Fruit fly (Drosophila melanogaster) whole organism, embryonic: ENCODE results near the gene CG42269.
A peak's percentile ranks its signal among the peaks of the same experiment; 100 is the strongest.

Experiments
- Adf1 ChIP-seq: fragments of 200-800 bp; sonication (Bioruptor generic); IDR thresholded peaks from 2 replicates; pipeline ENCODE4 v1.3.6; 2022; ENCODE audit warnings: missing biosample characterization, missing genetic modification characterization
- Atf6 ChIP-seq: fragments of 200-800 bp; sonication (Bioruptor generic); IDR thresholded peaks from 2 replicates; pipeline ENCODE4 v1.3.6; 2022; ENCODE audit warnings: missing biosample characterization, missing genetic modification characterization
- Bgb ChIP-seq: fragments of 200-800 bp; sonication (Bioruptor generic); IDR thresholded peaks from 2 replicates; pipeline ENCODE4 v1.3.6; 2022; ENCODE audit warnings: missing biosample characterization, missing genetic modification characterization; ENCODE audit not compliant: partially characterized antibody
- BtbVII ChIP-seq: fragments of 200-800 bp; sonication (Bioruptor generic); optimal IDR thresholded peaks from 3 replicates; lab custom pipeline; 2017; ENCODE audit warnings: missing biosample characterization, mild to moderate bottlenecking, missing genetic modification characterization
- CG10431 ChIP-seq: fragments of 200-800 bp; sonication (Bioruptor generic); optimal IDR thresholded peaks from 3 replicates; lab custom pipeline; 2018; ENCODE audit warnings: missing biosample characterization, mild to moderate bottlenecking, missing genetic modification characterization
- CG11504 ChIP-seq: fragments of 200-800 bp; sonication (Bioruptor generic); optimal IDR thresholded peaks from 3 replicates; lab custom pipeline; 2019; ENCODE audit warnings: missing biosample characterization, mild to moderate bottlenecking, missing genetic modification characterization, moderate library complexity
- CG1233 ChIP-seq: fragments of 200-800 bp; sonication (Bioruptor generic); optimal IDR thresholded peaks from 4 replicates; lab custom pipeline; 2018; ENCODE audit warnings: missing biosample characterization, mild to moderate bottlenecking, missing genetic modification characterization
- CG15269 ChIP-seq: fragments of 200-800 bp; sonication (Bioruptor generic); optimal IDR thresholded peaks from 2 replicates; lab custom pipeline; 2018; ENCODE audit warnings: missing biosample characterization, mild to moderate bottlenecking, missing genetic modification characterization, moderate library complexity
- CG18599 ChIP-seq: fragments of 200-800 bp; sonication (Bioruptor generic); optimal IDR thresholded peaks from 3 replicates; lab custom pipeline; 2017; ENCODE audit warnings: missing biosample characterization, missing genetic modification characterization, mild to moderate bottlenecking, moderate library complexity, missing genetic modification reagents
- CG18619 ChIP-seq: fragments of 200-800 bp; sonication (Bioruptor generic); optimal IDR thresholded peaks from 3 replicates; lab custom pipeline; 2017; ENCODE audit warnings: missing biosample characterization, mild to moderate bottlenecking, missing genetic modification characterization
- CG2202 ChIP-seq: fragments of 200-800 bp; sonication (Bioruptor generic); optimal IDR thresholded peaks from 2 replicates; lab custom pipeline; 2018; ENCODE audit warnings: missing biosample characterization, mild to moderate bottlenecking, missing genetic modification characterization
- CG30020 ChIP-seq: fragments of 200-800 bp; optimal IDR thresholded peaks from 2 replicates; lab custom pipeline; 2019; ENCODE audit warnings: missing biosample characterization, mild to moderate bottlenecking, missing genetic modification characterization, moderate library complexity
- CG30403 ChIP-seq: fragments of 200-800 bp; sonication (Bioruptor generic); optimal IDR thresholded peaks from 3 replicates; lab custom pipeline; 2016; ENCODE audit warnings: missing biosample characterization, missing genetic modification characterization
- CG31441 ChIP-seq: fragments of 200-800 bp; sonication (Bioruptor generic); IDR thresholded peaks from 2 replicates; pipeline ENCODE4 v1.3.6; 2022; ENCODE audit warnings: missing biosample characterization, missing genetic modification characterization
- CG3838 ChIP-seq: fragments of 200-800 bp; sonication (Bioruptor generic); optimal IDR thresholded peaks from 3 replicates; lab custom pipeline; 2016; ENCODE audit warnings: missing biosample characterization, missing genetic modification characterization
- CG43689 ChIP-seq: fragments of 200-800 bp; sonication (Bioruptor generic); IDR thresholded peaks from 2 replicates; pipeline ENCODE4 v1.3.6; 2022; ENCODE audit warnings: missing biosample characterization, missing genetic modification characterization
- CG4424 ChIP-seq: fragments of 200-800 bp; sonication (Bioruptor generic); optimal IDR thresholded peaks from 3 replicates; lab custom pipeline; 2016; ENCODE audit warnings: missing biosample characterization, missing genetic modification characterization
- CG4730 ChIP-seq: fragments of 200-800 bp; sonication (Bioruptor generic); IDR thresholded peaks from 2 replicates; pipeline ENCODE4 v1.3.6; 2022; ENCODE audit warnings: missing biosample characterization, missing genetic modification characterization
- CG4854 ChIP-seq: fragments of 200-800 bp; sonication (Bioruptor generic); optimal IDR thresholded peaks from 2 replicates; lab custom pipeline; 2016; ENCODE audit warnings: missing biosample characterization, missing genetic modification characterization, inconsistent platforms
- CG7357 ChIP-seq: fragments of 200-800 bp; sonication (Bioruptor generic); IDR thresholded peaks from 3 replicates; pipeline ENCODE4 v1.3.6; 2022; ENCODE audit warnings: missing biosample characterization, missing genetic modification characterization
- CG7372 ChIP-seq: fragments of 200-800 bp; sonication (Bioruptor generic); IDR thresholded peaks from 2 replicates; pipeline ENCODE4 v1.3.6; 2022; ENCODE audit warnings: missing biosample characterization, missing genetic modification characterization
- CG7556 ChIP-seq: fragments of 200-800 bp; sonication (Bioruptor generic); optimal IDR thresholded peaks from 2 replicates; lab custom pipeline; 2017; ENCODE audit warnings: missing biosample characterization, mild to moderate bottlenecking, missing genetic modification characterization
- CG9727 ChIP-seq: fragments of 200-800 bp; sonication (Bioruptor generic); optimal IDR thresholded peaks from 3 replicates; lab custom pipeline; 2017; ENCODE audit warnings: missing biosample characterization, mild to moderate bottlenecking, missing genetic modification characterization
- CTCF ChIP-seq: fragments of 200-800 bp; sonication (Bioruptor generic); optimal IDR thresholded peaks from 2 replicates; lab custom pipeline; 2017; ENCODE audit warnings: missing biosample characterization, mild to moderate bottlenecking, missing genetic modification characterization, moderate library complexity
- Hmr ChIP-seq: fragments of 200-800 bp; sonication (Bioruptor generic); optimal IDR thresholded peaks from 3 replicates; lab custom pipeline; 2017; ENCODE audit warnings: mild to moderate bottlenecking, missing biosample characterization, missing genetic modification reagents, missing genetic modification characterization
- MBD-R2 ChIP-seq: fragments of 200-800 bp; sonication (Bioruptor generic); IDR thresholded peaks from 2 replicates; pipeline ENCODE4 v1.3.6; 2022; ENCODE audit warnings: missing biosample characterization, missing genetic modification characterization
- Mad ChIP-seq: fragments of 200-800 bp; sonication (Bioruptor generic); optimal IDR thresholded peaks from 2 replicates; lab custom pipeline; 2016; ENCODE audit warnings: missing biosample characterization, missing genetic modification characterization
- Nf-YA ChIP-seq: fragments of 200-800 bp; sonication (Bioruptor generic); IDR thresholded peaks from 2 replicates; pipeline ENCODE4 v1.3.6; 2022; ENCODE audit warnings: missing biosample characterization, missing genetic modification characterization
- Poxn ChIP-seq: fragments of 200-800 bp; sonication (Bioruptor generic); IDR thresholded peaks from 2 replicates; pipeline ENCODE4 v1.3.6; 2022; ENCODE audit warnings: missing biosample characterization, missing genetic modification characterization
- Sin3A ChIP-seq: fragments of >200 bp; optimal IDR thresholded peaks from 2 replicates; lab custom pipeline; 2018
- Sry-δ ChIP-seq: fragments of 200-800 bp; sonication (Bioruptor generic); optimal IDR thresholded peaks from 2 replicates; lab custom pipeline; 2016; ENCODE audit warnings: missing biosample characterization, missing genetic modification characterization
- TFAM ChIP-seq: fragments of 200-800 bp; sonication (Bioruptor generic); optimal IDR thresholded peaks from 2 replicates; lab custom pipeline; 2017; ENCODE audit warnings: missing biosample characterization, missing genetic modification characterization, inconsistent platforms
- Tbp ChIP-seq: fragments of >200 bp; optimal IDR thresholded peaks from 2 replicates; lab custom pipeline; 2018; ENCODE audit warnings: missing biosample characterization, missing genetic modification characterization
- Trl ChIP-seq, 3 experiments: fragments of >200 bp in 2 of 3; fragments of 200-800 bp in 1 of 3; sonication (Bioruptor generic) in 1 of 3; optimal IDR thresholded peaks; 2 replicates in 1 of 3; 3 replicates in 2 of 3; lab custom pipeline; 2016 to 2017; ENCODE audit warnings: missing biosample characterization in 1 of 3, missing genetic modification characterization in 1 of 3
- ara ChIP-seq: fragments of 200-800 bp; sonication (Bioruptor generic); IDR thresholded peaks from 2 replicates; pipeline ENCODE4 v1.3.6; 2022; ENCODE audit warnings: missing biosample characterization, missing genetic modification characterization
- cas ChIP-seq: fragments of 200-800 bp; sonication (Bioruptor generic); IDR thresholded peaks from 2 replicates; pipeline ENCODE4 v1.3.6; 2022; ENCODE audit warnings: missing biosample characterization, missing genetic modification characterization
- cato ChIP-seq: fragments of 200-800 bp; sonication (Bioruptor generic); optimal IDR thresholded peaks from 2 replicates; lab custom pipeline; 2016; ENCODE audit warnings: missing biosample characterization, missing genetic modification characterization, borderline replicate concordance
- caup ChIP-seq: fragments of 200-800 bp; sonication (Bioruptor generic); optimal IDR thresholded peaks from 3 replicates; lab custom pipeline; 2017; ENCODE audit warnings: missing biosample characterization, mild to moderate bottlenecking, missing genetic modification characterization, moderate library complexity; ENCODE audit not compliant: severe bottlenecking
- danr ChIP-seq: fragments of 200-800 bp; sonication (Bioruptor generic); IDR thresholded peaks from 2 replicates; pipeline ENCODE4 v1.3.6; 2022; ENCODE audit warnings: missing biosample characterization, missing genetic modification characterization
- emc ChIP-seq: fragments of 200-800 bp; sonication (Bioruptor generic); optimal IDR thresholded peaks from 2 replicates; lab custom pipeline; 2016; ENCODE audit warnings: missing biosample characterization, missing genetic modification characterization
- ems ChIP-seq: fragments of 200-800 bp; sonication (Bioruptor generic); optimal IDR thresholded peaks from 3 replicates; lab custom pipeline; 2016; ENCODE audit warnings: missing biosample characterization, missing genetic modification characterization
- eve ChIP-seq, 2 experiments: fragments of >200 bp; optimal IDR thresholded peaks; 2 replicates each; lab custom pipeline; 2017; ENCODE audit warnings: missing biosample characterization in 2 of 2, missing genetic modification characterization in 2 of 2
- gcm ChIP-seq: fragments of 200-800 bp; sonication (Bioruptor generic); optimal IDR thresholded peaks from 2 replicates; lab custom pipeline; 2019; ENCODE audit warnings: missing biosample characterization, mild to moderate bottlenecking, missing genetic modification characterization, moderate library complexity
- inv ChIP-seq: fragments of 200-800 bp; sonication (Bioruptor generic); IDR thresholded peaks from 2 replicates; pipeline ENCODE4 v1.3.6; 2022; ENCODE audit warnings: missing biosample characterization, missing genetic modification characterization; ENCODE audit not compliant: partially characterized antibody
- nau ChIP-seq: fragments of 200-800 bp; sonication (Bioruptor generic); optimal IDR thresholded peaks from 3 replicates; lab custom pipeline; 2017; ENCODE audit warnings: missing biosample characterization, mild to moderate bottlenecking, missing genetic modification characterization, missing genetic modification reagents
- peb ChIP-seq: fragments of 200-800 bp; sonication (Bioruptor generic); IDR thresholded peaks from 2 replicates; pipeline ENCODE4 v1.3.6; 2022; ENCODE audit warnings: missing biosample characterization, missing genetic modification characterization
- pfk ChIP-seq: fragments of 200-800 bp; sonication (Bioruptor generic); optimal IDR thresholded peaks from 2 replicates; lab custom pipeline; 2018; ENCODE audit warnings: missing biosample characterization, mild to moderate bottlenecking, missing genetic modification characterization, moderate library complexity
- scrt ChIP-seq: fragments of 200-800 bp; sonication (Bioruptor generic); optimal IDR thresholded peaks from 2 replicates; lab custom pipeline; 2018; ENCODE audit warnings: missing biosample characterization, mild to moderate bottlenecking, missing genetic modification characterization, moderate library complexity
- sisA ChIP-seq: fragments of 200-800 bp; sonication (Bioruptor generic); IDR thresholded peaks from 2 replicates; pipeline ENCODE4 v1.3.6; 2022; ENCODE audit warnings: missing biosample characterization, missing genetic modification characterization
- tgo ChIP-seq: fragments of 200-800 bp; sonication (Bioruptor generic); IDR thresholded peaks from 3 replicates; pipeline ENCODE4 v1.3.6; 2022; ENCODE audit warnings: missing biosample characterization, missing genetic modification characterization

Gene CG42269

dm6 chr3L:6071454-6072189 lies 5.5 kb downstream of the CG42269 start, which contains the start of gene CG6602 (continued):
- TF ChIP-seq BtbVII (GFP tag; lab: Kevin White, UChicago), result peak; percentile 65
- TF ChIP-seq inv (GFP tag; lab: Robert Waterston, UW), result no peak
- peak; percentile 76 for TF ChIP-seq CG11504 (tag; lab: Kevin White, UChicago)
- peak; percentile 89 for TF ChIP-seq caup
- peak; percentile 67 for TF ChIP-seq scrt (GFP tag; lab: Kevin White, UChicago)
- TF ChIP-seq cas (GFP tag; lab: Robert Waterston, UW), result peak; percentile 69
- no peak; the same call in 1 of the 2 replicates for TF ChIP-seq peb (GFP tag; lab: Robert Waterston, UW)
- TF ChIP-seq Atf6, result peak; percentile 17; the same call in 1 of the 2 replicates
- no peak for TF ChIP-seq CG3838 (GFP tag; lab: Kevin White, UChicago)
- 0 out of 3 replicates have a peak, but pooled peaks have one; percentile 43 for TF ChIP-seq CG7357
- TF ChIP-seq CG9727 (GFP tag; lab: Kevin White, UChicago), result peak; percentile 54
- TF ChIP-seq Tbp, result no peak
- TF ChIP-seq MBD-R2, result peak; percentile 43; the same call in 1 of the 2 replicates
- peak; percentile 44 for TF ChIP-seq pfk (GFP tag; lab: Kevin White, UChicago)
- peak; percentile 30 for TF ChIP-seq cato
- TF ChIP-seq Mad, result peak; percentile 53
- TF ChIP-seq tgo (GFP tag; lab: Robert Waterston, UW), result peak; percentile 77
- TF ChIP-seq emc (GFP tag; lab: Kevin White, UChicago), result peak; percentile 62
- peak; percentile 23 for TF ChIP-seq CG2202 (tag; lab: Kevin White, UChicago)
- TF ChIP-seq CG4854 (GFP tag; lab: Kevin White, UChicago), result peak; percentile 35
- TF ChIP-seq nau (GFP tag; lab: Kevin White, UChicago), result no peak
- no peak for TF ChIP-seq eve (GFP tag; optimal IDR thresholded peaks at IDR 0.05; lab: Kevin White, UChicago)
- no peak for TF ChIP-seq CG30020 (tag; lab: Kevin White, UChicago)
- TF ChIP-seq Nf-YA (GFP tag; lab: Robert Waterston, UW), result peak; percentile 47; the same call in 1 of the 2 replicates
- TF ChIP-seq CG7372 (GFP tag; lab: Robert Waterston, UW), result peak; percentile 80
- TF ChIP-seq Poxn (GFP tag; lab: Robert Waterston, UW), result no peak
- no peak for TF ChIP-seq CG10431 (GFP tag; lab: Kevin White, UChicago)
- TF ChIP-seq CG18619, result peak; percentile 73
- peak; percentile 83 for TF ChIP-seq CTCF (GFP tag; lab: Kevin White, UChicago)
- no peak for TF ChIP-seq Bgb
- no peak for TF ChIP-seq CG7556 (GFP tag; lab: Kevin White, UChicago)
- peak; percentile 30 for TF ChIP-seq Sry-δ (GFP tag; lab: Kevin White, UChicago)
- peak; percentile 82 for TF ChIP-seq Hmr (GFP tag; lab: Kevin White, UChicago)
- peak; percentile 38 for TF ChIP-seq CG15269 (tag; lab: Kevin White, UChicago)
- peak; percentile 45 for TF ChIP-seq CG4730
- TF ChIP-seq danr (GFP tag; lab: Robert Waterston, UW), result peak; percentile 38; the same call in 1 of the 2 replicates
- TF ChIP-seq CG31441, result peak; percentile 59
- TF ChIP-seq gcm (GFP tag; lab: Kevin White, UChicago), result no peak
- TF ChIP-seq ems (GFP tag; lab: Kevin White, UChicago), result no peak
- peak; percentile 14 for TF ChIP-seq TFAM
- no peak for TF ChIP-seq Trl (optimal IDR thresholded peaks at IDR 0.05; lab: Kevin White, UChicago)
- peak; percentile 62 for TF ChIP-seq Trl (GFP tag; optimal IDR thresholded peaks at IDR 0.05; lab: Kevin White, UChicago)
- no peak for TF ChIP-seq Sin3A (lab: Kevin White, UChicago)
- no peak for TF ChIP-seq Adf1 (GFP tag; lab: Robert Waterston, UW)
- TF ChIP-seq CG18599 (GFP tag; lab: Kevin White, UChicago), result peak; percentile 76
- peak; percentile 70 for TF ChIP-seq CG1233 (GFP tag; lab: Kevin White, UChicago)
- peak; percentile 56; the same call in 1 of the 2 replicates for TF ChIP-seq sisA (GFP tag; lab: Robert Waterston, UW)
- peak; percentile 5; the same call in 1 of the 2 replicates for TF ChIP-seq CG43689 (GFP tag; lab: Robert Waterston, UW)
- TF ChIP-seq ara (GFP tag; lab: Robert Waterston, UW), result no peak
- TF ChIP-seq CG30403 (GFP tag; lab: Kevin White, UChicago), result peak; percentile 26
- TF ChIP-seq CG4424, result peak; percentile 84
